In genomic region chr3L:13271282-13271681, dm6 we compare ENCODE assay signal across 3 fruit fly cellular contexts.
TF ChIP-seq lines count a peak whose summit lies in the region.

No protein-coding gene starts in this region.

- TF ChIP-seq CTCF in S2 (optimal IDR thresholded peaks at IDR 0.05; lab: Kevin White, UChicago), result peak; percentile 55 to 77
- TF ChIP-seq CTCF in whole organism, embryonic (GFP tag; optimal IDR thresholded peaks at IDR 0.05; lab: Kevin White, UChicago), result peak; percentile 87

TF ChIP-seq in whole organism, embryonic, 481 proteins besides CTCF, POLR2A, EP300 and RAD21:
- no peak for TF ChIP-seq CG14710 (tag; optimal IDR thresholded peaks at IDR 0.05; lab: Kevin White, UChicago)
- 0 out of 3 replicates have a peak, but pooled peaks have one; percentile 44 for TF ChIP-seq CG11456 (GFP tag; IDR thresholded peaks at IDR 0.05; lab: Robert Waterston, UW)
- TF ChIP-seq inv (GFP tag; IDR thresholded peaks at IDR 0.05; lab: Robert Waterston, UW; ENCODE audit: partially characterized antibody), result 0 out of 2 replicates have a peak, but pooled peaks have one; percentile 14
- 0 out of 2 replicates have a peak, but pooled peaks have one; percentile 9 for TF ChIP-seq CG32532 (GFP tag; IDR thresholded peaks at IDR 0.05; lab: Robert Waterston, UW)
- peak; percentile 22 for TF ChIP-seq abd-A (tag; optimal IDR thresholded peaks at IDR 0.05; lab: Kevin White, UChicago)
- TF ChIP-seq lilli (GFP tag; optimal IDR thresholded peaks at IDR 0.05; lab: Kevin White, UChicago), result no peak
- TF ChIP-seq gro (GFP tag; optimal IDR thresholded peaks at IDR 0.05; lab: Kevin White, UChicago), result no peak

TF ChIP-seq in whole organism, prepupa, 60 proteins besides CTCF, POLR2A, EP300 and RAD21:
- TF ChIP-seq OdsH (GFP tag; optimal IDR thresholded peaks at IDR 0.05; lab: Kevin White, UChicago), result no peak
- TF ChIP-seq svp (GFP tag; lab: Kevin White, UChicago), result peak; percentile 3
